Worm (Caenorhabditis elegans): Measurements from ENCODE around the gene glb-27.

Gene glb-27

DNA sequence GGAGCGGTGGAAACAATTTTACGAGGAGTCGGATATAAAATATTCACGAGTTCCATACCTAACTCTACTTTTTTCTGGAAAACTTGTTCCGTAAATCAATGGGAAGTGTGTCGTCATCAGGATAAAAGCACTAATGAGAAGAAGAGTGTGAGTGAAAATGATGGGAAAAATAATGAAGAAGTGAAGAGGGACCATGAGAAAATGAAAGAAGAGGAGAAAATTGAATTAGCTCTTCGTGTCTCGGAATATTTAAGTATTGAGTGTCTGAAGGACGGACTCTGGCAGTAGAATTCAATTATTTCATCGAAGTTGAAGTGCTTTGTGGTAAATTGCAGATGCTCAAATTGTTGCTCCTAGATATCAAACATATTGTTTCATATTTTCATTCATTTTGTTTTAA lies 33.2 kb upstream of the glb-27 start:
- TF ChIP-seq hmbx-1 (tag; optimal IDR thresholded peaks at IDR 0.05): no peak
- no peak for TF ChIP-seq pes-1 (GFP tag; IDR thresholded peaks at IDR 0.05)
- no peak for TF ChIP-seq tbx-37 (GFP tag; conservative IDR thresholded peaks at IDR 0.05)
- TF ChIP-seq B0310.2 (tag; optimal IDR thresholded peaks at IDR 0.05): no peak
- no peak for TF ChIP-seq ets-7 (tag; optimal IDR thresholded peaks at IDR 0.05)
- no peak for TF ChIP-seq F13C5.2 (tag; optimal IDR thresholded peaks at IDR 0.05)
- TF ChIP-seq flt-1 (GFP tag; IDR thresholded peaks at IDR 0.05): no peak
- no peak for TF ChIP-seq ama-1 (optimal IDR thresholded peaks at IDR 0.05)

DNA sequence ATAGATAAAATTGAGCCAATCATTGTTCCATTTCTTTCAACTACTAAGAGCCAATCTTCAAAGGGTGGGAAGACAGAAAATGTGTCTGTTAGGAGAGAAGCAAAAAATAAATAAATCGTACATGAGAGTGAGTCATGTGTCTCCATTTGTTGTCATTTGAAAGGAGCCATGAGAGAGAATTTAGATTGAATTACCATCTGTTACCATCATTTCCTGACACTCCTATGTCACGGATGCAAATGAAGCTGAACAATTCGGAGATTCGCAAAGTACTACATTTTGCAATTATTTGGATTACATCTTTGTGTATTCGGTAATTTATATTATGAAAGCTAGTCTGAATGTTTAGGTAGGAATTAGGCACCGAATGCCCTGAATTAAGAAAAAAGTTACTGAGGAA lies 32.4 kb upstream of the glb-27 start:
- TF ChIP-seq pes-1 (GFP tag; IDR thresholded peaks at IDR 0.05) (no peak), tra-4 (tag; optimal IDR thresholded peaks at IDR 0.05) (no peak), tbx-37 (GFP tag; conservative IDR thresholded peaks at IDR 0.05) (no peak), scrt-1 (GFP tag; IDR thresholded peaks at IDR 0.05) (no peak), B0310.2 (tag; optimal IDR thresholded peaks at IDR 0.05) (no peak), hnd-1 (tag; optimal IDR thresholded peaks at IDR 0.05) (no peak), aly-1 (tag; optimal IDR thresholded peaks at IDR 0.05) (no peak), F13C5.2 (tag; optimal IDR thresholded peaks at IDR 0.05) (no peak), sea-1 (GFP tag; conservative IDR thresholded peaks at IDR 0.05) (no peak), ets-7 (tag; optimal IDR thresholded peaks at IDR 0.05) (no peak), hmbx-1 (tag; optimal IDR thresholded peaks at IDR 0.05) (no peak), flt-1 (GFP tag; IDR thresholded peaks at IDR 0.05) (no peak)

DNA sequence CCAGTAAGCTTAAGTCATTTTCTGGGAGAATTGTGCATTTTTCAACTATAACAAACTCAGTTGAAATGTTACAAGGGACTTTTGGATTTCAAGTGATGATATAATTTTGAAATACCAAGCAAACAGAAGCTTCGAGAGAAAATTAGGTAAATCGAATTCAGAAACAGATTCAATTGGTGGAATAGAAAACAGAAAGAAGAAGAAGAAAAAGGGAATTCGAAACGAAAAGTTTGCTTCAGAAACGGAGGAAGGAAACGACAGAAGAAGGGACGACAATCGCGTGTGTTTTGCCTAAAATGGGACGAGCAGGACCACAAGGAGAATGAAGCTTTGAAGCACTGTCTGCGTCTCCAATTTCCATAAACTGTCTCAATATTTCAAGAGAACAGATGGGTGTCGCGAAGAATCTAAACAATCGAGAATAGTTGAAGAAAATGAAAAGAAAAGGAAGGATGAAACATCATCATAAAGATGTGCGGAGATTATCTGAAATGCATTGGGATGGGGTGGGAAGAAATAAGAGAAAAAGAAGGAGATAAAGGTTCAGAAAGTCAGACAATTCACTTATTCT lies 31.7 kb upstream of the glb-27 start:
- no peak for TF ChIP-seq hnd-1 (tag; optimal IDR thresholded peaks at IDR 0.05)

DNA sequence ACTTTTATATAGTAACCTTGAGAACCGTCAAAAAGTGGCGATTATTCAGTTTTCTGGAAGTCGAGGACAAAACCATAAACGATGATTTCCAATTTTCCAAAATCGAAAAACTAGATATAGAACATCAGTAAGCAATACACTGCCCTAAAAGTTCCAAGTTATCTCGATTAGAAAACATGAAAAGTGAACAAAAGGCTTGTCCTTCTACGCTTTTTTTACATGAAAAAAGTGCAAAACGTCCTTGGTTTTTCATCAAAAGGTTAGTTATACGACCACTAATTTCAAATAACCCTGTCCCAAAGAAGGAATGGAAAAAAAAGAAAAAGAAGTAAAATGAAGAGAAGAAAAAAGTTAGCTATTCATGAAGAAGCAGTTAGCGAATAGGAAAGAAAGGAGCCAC lies 29.9 kb upstream of the glb-27 start:
- TF ChIP-seq tbx-11 (GFP tag; IDR thresholded peaks at IDR 0.05): no peak
- no peak for TF ChIP-seq ama-1 (optimal IDR thresholded peaks at IDR 0.05)
- no peak for TF ChIP-seq scrt-1 (GFP tag; IDR thresholded peaks at IDR 0.05)
- no peak for TF ChIP-seq sea-1 (GFP tag; conservative IDR thresholded peaks at IDR 0.05)
- TF ChIP-seq tbx-37 (GFP tag; conservative IDR thresholded peaks at IDR 0.05): no peak

DNA sequence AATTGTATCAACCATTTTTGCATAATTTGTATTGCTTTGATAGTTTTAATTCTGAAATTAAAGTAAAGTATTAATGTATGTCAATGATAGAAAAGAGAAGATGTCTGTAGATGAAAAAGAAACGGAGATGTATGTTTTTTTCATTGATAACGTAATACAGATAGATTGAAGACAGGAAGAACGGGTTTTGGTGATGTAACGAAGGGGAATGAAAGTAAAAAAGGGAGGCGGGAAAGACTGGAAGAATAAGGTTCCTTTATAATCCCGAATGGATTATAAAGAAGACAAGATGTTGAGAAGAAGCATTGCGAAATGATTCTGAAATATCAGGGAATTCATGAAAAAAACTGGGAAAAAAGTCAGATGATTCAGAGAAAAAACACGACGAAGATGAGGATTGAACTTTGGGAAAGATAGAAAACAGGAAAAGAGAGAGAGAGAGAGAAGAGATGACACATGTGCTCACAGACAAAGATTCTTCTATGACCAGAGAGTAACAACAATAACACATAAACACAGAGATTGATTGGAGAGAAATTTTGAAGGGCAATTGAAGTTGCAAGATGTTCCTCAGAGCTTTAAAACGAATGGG lies 29.1 kb upstream of the glb-27 start, which contains the start of gene F54C9.11:
Gene F54C9.11, minus strand, starts transcription at position 51 of the 592 bp plus-strand sequence.
- TF ChIP-seq ceh-36 (tag; optimal IDR thresholded peaks at IDR 0.05): no peak
- no peak for TF ChIP-seq hnd-1 (tag; optimal IDR thresholded peaks at IDR 0.05)
- TF ChIP-seq sea-1 (GFP tag; conservative IDR thresholded peaks at IDR 0.05): no peak
- no peak for TF ChIP-seq hmg-4 (GFP tag; optimal IDR thresholded peaks at IDR 0.05)
- TF ChIP-seq tra-4 (tag; optimal IDR thresholded peaks at IDR 0.05): no peak
- TF ChIP-seq B0310.2 (tag; optimal IDR thresholded peaks at IDR 0.05): no peak
- no peak for TF ChIP-seq scrt-1 (GFP tag; IDR thresholded peaks at IDR 0.05)

DNA sequence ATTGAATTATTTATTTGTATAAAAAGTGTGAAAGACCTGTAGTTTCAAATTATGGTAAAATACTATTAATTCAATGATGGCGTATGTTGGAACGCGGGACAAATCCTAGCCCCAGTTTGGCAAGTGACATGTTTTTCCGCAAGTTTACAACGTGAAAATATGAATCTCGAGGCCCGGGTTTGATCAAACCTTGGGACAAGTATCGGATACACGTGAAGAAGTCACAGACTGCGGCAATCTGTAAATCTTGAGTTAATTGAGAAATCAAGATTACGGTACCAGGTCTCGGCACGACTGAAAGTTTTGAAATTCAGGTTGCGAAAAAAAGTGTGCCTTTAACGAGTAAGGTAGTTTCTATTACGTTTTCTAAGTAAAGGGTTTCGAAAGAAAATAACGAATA lies 27.0 kb upstream of the glb-27 start:
- TF ChIP-seq tbx-11 (GFP tag; IDR thresholded peaks at IDR 0.05): no peak
- peak; percentile 54 for TF ChIP-seq ama-1 (optimal IDR thresholded peaks at IDR 0.05)

DNA sequence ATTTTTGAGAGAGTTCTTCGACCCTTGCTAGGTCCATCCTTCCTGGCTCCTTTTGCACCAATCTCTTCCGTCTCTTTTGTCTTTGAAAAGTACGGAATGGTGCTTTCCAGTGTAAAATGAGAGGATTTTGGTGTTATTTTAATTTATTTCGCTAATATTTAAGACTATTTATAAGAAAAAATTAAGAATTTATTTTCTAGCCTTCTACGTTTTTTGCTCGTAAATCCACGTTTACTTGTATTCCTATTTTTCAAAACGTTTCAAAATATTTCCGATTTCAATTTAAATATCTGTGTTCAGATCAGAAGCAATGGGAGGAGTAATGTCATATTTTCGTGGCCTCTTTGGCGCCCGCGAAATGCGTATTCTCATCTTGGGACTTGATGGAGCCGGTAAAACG lies 25.6 kb upstream of the glb-27 start, which contains the start of gene arl-1:
Gene arl-1, plus strand, starts transcription at position 301 of the 400 bp plus-strand sequence.
- TF ChIP-seq pes-1 (GFP tag; IDR thresholded peaks at IDR 0.05): no peak

DNA sequence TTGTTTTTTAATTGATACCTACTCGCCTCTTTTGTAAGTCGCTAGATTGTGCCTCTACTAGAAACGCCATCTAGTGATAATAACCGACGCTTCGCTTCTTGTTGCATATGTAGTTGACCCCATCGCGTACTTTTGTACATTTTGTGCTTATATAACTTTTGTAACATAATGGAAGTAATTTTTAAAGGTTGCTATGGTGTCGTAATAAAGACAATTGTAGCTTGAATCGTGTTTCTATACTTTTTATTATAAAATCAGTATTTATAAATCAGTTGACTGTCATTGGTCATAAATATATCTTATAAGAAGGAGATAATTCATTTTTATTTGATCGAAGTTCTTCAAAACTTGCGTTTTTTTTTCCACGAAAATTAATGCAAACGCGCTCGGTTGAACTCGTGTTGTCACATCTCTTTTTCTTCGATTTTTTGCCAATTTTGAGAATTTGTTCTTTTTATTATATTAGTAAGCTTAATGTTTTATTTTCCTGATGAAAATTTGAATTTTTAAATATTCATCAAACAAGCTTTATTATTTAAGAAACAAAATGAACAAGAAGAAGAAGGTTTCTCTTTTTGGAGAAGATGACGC lies 21.5 kb upstream of the glb-27 start, which contains the start of gene F54C9.9:
Gene F54C9.9, plus strand, starts transcription at position 541 of the 591 bp plus-strand sequence.
- no peak for TF ChIP-seq tbx-11 (GFP tag; IDR thresholded peaks at IDR 0.05)
- no peak for TF ChIP-seq sea-1 (GFP tag; conservative IDR thresholded peaks at IDR 0.05)
- no peak for TF ChIP-seq B0310.2 (tag; optimal IDR thresholded peaks at IDR 0.05)
- no peak for TF ChIP-seq tbx-37 (GFP tag; conservative IDR thresholded peaks at IDR 0.05)
- no peak for TF ChIP-seq hmg-4 (GFP tag; optimal IDR thresholded peaks at IDR 0.05)
- no peak for TF ChIP-seq tra-4 (tag; optimal IDR thresholded peaks at IDR 0.05)
- no peak for TF ChIP-seq ceh-36 (tag; optimal IDR thresholded peaks at IDR 0.05)
- TF ChIP-seq hnd-1 (tag; optimal IDR thresholded peaks at IDR 0.05): no peak
- TF ChIP-seq ets-7 (tag; optimal IDR thresholded peaks at IDR 0.05): no peak
- TF ChIP-seq hmbx-1 (tag; optimal IDR thresholded peaks at IDR 0.05): no peak
- no peak for TF ChIP-seq scrt-1 (GFP tag; IDR thresholded peaks at IDR 0.05)
- TF ChIP-seq pes-1 (GFP tag; IDR thresholded peaks at IDR 0.05): no peak
- no peak for TF ChIP-seq ama-1 (optimal IDR thresholded peaks at IDR 0.05)
- no peak for TF ChIP-seq aly-1 (tag; optimal IDR thresholded peaks at IDR 0.05)
- TF ChIP-seq ceh-13 (GFP tag; optimal IDR thresholded peaks at IDR 0.05): no peak
- TF ChIP-seq F13C5.2 (tag; optimal IDR thresholded peaks at IDR 0.05): no peak
- TF ChIP-seq flt-1 (GFP tag; IDR thresholded peaks at IDR 0.05): no peak

DNA sequence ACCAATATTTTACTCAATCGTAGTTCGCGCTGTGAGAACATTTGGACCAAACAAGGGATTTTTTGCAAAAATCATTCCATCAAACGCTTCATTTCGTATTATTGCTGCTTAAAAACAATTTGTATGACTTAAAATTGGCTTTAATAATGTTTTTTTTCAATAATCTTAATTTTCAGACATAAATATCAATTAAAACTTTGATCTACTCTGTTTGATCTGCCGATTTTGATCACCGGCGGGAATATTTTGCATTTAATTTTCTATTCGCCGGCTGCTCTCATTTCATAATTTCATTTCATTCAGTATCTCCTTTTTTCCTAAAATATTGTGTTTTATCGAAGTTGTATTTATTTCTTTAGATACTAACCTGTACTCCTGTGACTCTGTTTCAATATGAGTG lies 19.1 kb upstream of the glb-27 start, which contains the start of gene puf-5:
Gene puf-5, plus strand, starts transcription at position 358 of the 400 bp plus-strand sequence.
- no peak for TF ChIP-seq B0310.2 (tag; optimal IDR thresholded peaks at IDR 0.05)
- no peak for TF ChIP-seq flt-1 (GFP tag; IDR thresholded peaks at IDR 0.05)
- TF ChIP-seq sea-1 (GFP tag; conservative IDR thresholded peaks at IDR 0.05): no peak
- TF ChIP-seq ceh-13 (GFP tag; optimal IDR thresholded peaks at IDR 0.05): no peak
- TF ChIP-seq hmbx-1 (tag; optimal IDR thresholded peaks at IDR 0.05): no peak
- no peak for TF ChIP-seq tbx-37 (GFP tag; conservative IDR thresholded peaks at IDR 0.05)
- TF ChIP-seq aly-1 (tag; optimal IDR thresholded peaks at IDR 0.05): no peak
- no peak for TF ChIP-seq tbx-11 (GFP tag; IDR thresholded peaks at IDR 0.05)
- TF ChIP-seq tra-4 (tag; optimal IDR thresholded peaks at IDR 0.05): no peak
- TF ChIP-seq hmg-4 (GFP tag; optimal IDR thresholded peaks at IDR 0.05): no peak
- no peak for TF ChIP-seq F13C5.2 (tag; optimal IDR thresholded peaks at IDR 0.05)
- no peak for TF ChIP-seq hnd-1 (tag; optimal IDR thresholded peaks at IDR 0.05)
- TF ChIP-seq ceh-36 (tag; optimal IDR thresholded peaks at IDR 0.05): no peak
- no peak for TF ChIP-seq ets-7 (tag; optimal IDR thresholded peaks at IDR 0.05)
- TF ChIP-seq ama-1 (optimal IDR thresholded peaks at IDR 0.05): no peak
- no peak for TF ChIP-seq pes-1 (GFP tag; IDR thresholded peaks at IDR 0.05)
- no peak for TF ChIP-seq scrt-1 (GFP tag; IDR thresholded peaks at IDR 0.05)

Measured in whole organism, early embryonic.